Fruit fly (Drosophila melanogaster): ENCODE measurements around the gene CG15916.

- TF ChIP-seq toe (GFP tag; optimal IDR thresholded peaks at IDR 0.05) = no peak
- TF ChIP-seq cnc (optimal IDR thresholded peaks at IDR 0.05) = no peak
- TF ChIP-seq CG12768 (GFP tag; optimal IDR thresholded peaks at IDR 0.05) = no peak
- no peak for TF ChIP-seq CG33017 (tag; optimal IDR thresholded peaks at IDR 0.05)
- TF ChIP-seq kay (GFP tag; ENCODE audit: borderline replicate concordance) = peak; percentile 60
- no peak for TF ChIP-seq Hr96 (GFP tag; optimal IDR thresholded peaks at IDR 0.05)
- TF ChIP-seq CG7045 (GFP tag; optimal IDR thresholded peaks at IDR 0.05) = no peak
- no peak for TF ChIP-seq bab1 (GFP tag; optimal IDR thresholded peaks at IDR 0.05)
- TF ChIP-seq CG5204 (GFP tag; optimal IDR thresholded peaks at IDR 0.05) = no peak
- no peak for TF ChIP-seq tj (GFP tag; optimal IDR thresholded peaks at IDR 0.05)
- no peak for TF ChIP-seq cic (GFP tag; optimal IDR thresholded peaks at IDR 0.05)
- TF ChIP-seq CG7101 (tag; optimal IDR thresholded peaks at IDR 0.05) = no peak
- TF ChIP-seq CG11617 (GFP tag; optimal IDR thresholded peaks at IDR 0.05) = no peak
- no peak for TF ChIP-seq CG1620 (GFP tag; optimal IDR thresholded peaks at IDR 0.05)
Measured at dm6 chrX:15866032-15866431, 24.4 kb upstream of the CG15916 start.

Data from whole organism, adult.